Fruit fly (Drosophila melanogaster) whole organism, embryonic: Measurements from ENCODE around the gene Ankle2.

Experiments used
- Bgb ChIP-seq: fragments of 200-800 bp; sonication (Bioruptor generic); IDR thresholded peaks from 2 replicates; pipeline ENCODE4 v1.3.6; 2022; ENCODE audit warnings: missing biosample characterization, missing genetic modification characterization; ENCODE audit not compliant: partially characterized antibody
- Blimp-1 ChIP-seq: fragments of 200-800 bp; sonication (Bioruptor generic); optimal IDR thresholded peaks from 3 replicates; lab custom pipeline; 2018; ENCODE audit warnings: missing biosample characterization, missing genetic modification characterization, mild to moderate bottlenecking, moderate library complexity, missing genetic modification reagents
- BtbVII ChIP-seq: fragments of 200-800 bp; sonication (Bioruptor generic); optimal IDR thresholded peaks from 3 replicates; lab custom pipeline; 2017; ENCODE audit warnings: missing biosample characterization, mild to moderate bottlenecking, missing genetic modification characterization
- CG10366 ChIP-seq: fragments of 200-800 bp; sonication (Bioruptor generic); IDR thresholded peaks from 2 replicates; pipeline ENCODE4 v1.3.6; 2022; ENCODE audit warnings: missing biosample characterization, missing genetic modification characterization
- CG11560 ChIP-seq: fragments of 200-800 bp; sonication (Bioruptor generic); IDR thresholded peaks from 3 replicates; pipeline ENCODE4 v1.3.6; 2022; ENCODE audit warnings: missing biosample characterization, missing genetic modification characterization
- CG12071 ChIP-seq: fragments of 200-800 bp; sonication (Bioruptor generic); optimal IDR thresholded peaks from 3 replicates; lab custom pipeline; 2018; ENCODE audit warnings: missing biosample characterization, mild to moderate bottlenecking, missing genetic modification characterization
- CG1233 ChIP-seq: fragments of 200-800 bp; sonication (Bioruptor generic); optimal IDR thresholded peaks from 4 replicates; lab custom pipeline; 2018; ENCODE audit warnings: missing biosample characterization, mild to moderate bottlenecking, missing genetic modification characterization
- CG13287 ChIP-seq: fragments of 200-800 bp; sonication (Bioruptor generic); IDR thresholded peaks from 2 replicates; pipeline ENCODE4 v1.3.6; 2022; ENCODE audit warnings: missing biosample characterization, missing genetic modification characterization; ENCODE audit not compliant: partially characterized antibody
- CG13296 ChIP-seq: fragments of 200-800 bp; sonication (Bioruptor generic); optimal IDR thresholded peaks from 3 replicates; lab custom pipeline; 2018; ENCODE audit warnings: missing biosample characterization, mild to moderate bottlenecking, missing genetic modification characterization
- CG13894 ChIP-seq: fragments of 200-800 bp; sonication (Bioruptor generic); optimal IDR thresholded peaks from 3 replicates; lab custom pipeline; 2018; ENCODE audit warnings: missing biosample characterization, mild to moderate bottlenecking, missing genetic modification characterization, moderate library complexity
- CG14710 ChIP-seq: fragments of 200-800 bp; sonication (Bioruptor generic); optimal IDR thresholded peaks from 3 replicates; lab custom pipeline; 2019; ENCODE audit warnings: missing biosample characterization, mild to moderate bottlenecking, missing genetic modification characterization, moderate library complexity
- CG15269 ChIP-seq: fragments of 200-800 bp; sonication (Bioruptor generic); optimal IDR thresholded peaks from 2 replicates; lab custom pipeline; 2018; ENCODE audit warnings: missing biosample characterization, mild to moderate bottlenecking, missing genetic modification characterization, moderate library complexity
- CG16779 ChIP-seq: fragments of 200-800 bp; sonication (Bioruptor generic); IDR thresholded peaks from 2 replicates; pipeline ENCODE4 v1.3.6; 2022; ENCODE audit warnings: missing biosample characterization, missing genetic modification characterization
- CG16813 ChIP-seq: fragments of 200-800 bp; sonication (Bioruptor generic); IDR thresholded peaks from 3 replicates; pipeline ENCODE4 v1.3.6; 2022; ENCODE audit warnings: missing biosample characterization, missing genetic modification characterization; ENCODE audit not compliant: partially characterized antibody
- CG18476 ChIP-seq: fragments of 200-800 bp; sonication (Bioruptor generic); optimal IDR thresholded peaks from 2 replicates; lab custom pipeline; 2016; ENCODE audit warnings: missing biosample characterization, mild to moderate bottlenecking, missing genetic modification characterization
- CG3847 ChIP-seq: fragments of 200-800 bp; sonication (Bioruptor generic); IDR thresholded peaks from 2 replicates; pipeline ENCODE4 v1.3.6; 2022; ENCODE audit warnings: missing biosample characterization, missing genetic modification characterization
- CG4360 ChIP-seq: fragments of 200-800 bp; sonication (Bioruptor generic); IDR thresholded peaks from 2 replicates; pipeline ENCODE4 v1.3.6; 2022; ENCODE audit warnings: missing biosample characterization, missing genetic modification characterization
- CG7271 ChIP-seq: fragments of 200-800 bp; sonication (Bioruptor generic); optimal IDR thresholded peaks from 2 replicates; lab custom pipeline; 2018; ENCODE audit warnings: missing biosample characterization, mild to moderate bottlenecking, missing genetic modification characterization, moderate library complexity
- CG9797 ChIP-seq: fragments of 200-800 bp; sonication (Bioruptor generic); optimal IDR thresholded peaks from 3 replicates; lab custom pipeline; 2018; ENCODE audit warnings: missing biosample characterization, mild to moderate bottlenecking, missing genetic modification characterization
- CoRest ChIP-seq: fragments of 200-800 bp; sonication (Bioruptor generic); optimal IDR thresholded peaks from 3 replicates; lab custom pipeline; 2018; ENCODE audit warnings: missing biosample characterization, mild to moderate bottlenecking, missing genetic modification characterization, moderate library complexity
- Deaf1 ChIP-seq: fragments of 200-800 bp; optimal IDR thresholded peaks from 3 replicates; lab custom pipeline; 2019; ENCODE audit warnings: missing biosample characterization, mild to moderate bottlenecking, missing genetic modification characterization, moderate library complexity
- Dll ChIP-seq: fragments of 200-800 bp; sonication (Bioruptor generic); IDR thresholded peaks from 4 replicates; pipeline ENCODE4 v1.3.6; 2022; ENCODE audit warnings: missing biosample characterization, missing genetic modification characterization; ENCODE audit not compliant: partially characterized antibody
- Eip74EF ChIP-seq, 2 experiments: fragments of 200-800 bp in 1 of 2; fragments of >200 bp in 1 of 2; sonication (Bioruptor generic) in 1 of 2; optimal IDR thresholded peaks; 2 replicates each; lab custom pipeline; 2017 to 2019; ENCODE audit warnings: missing biosample characterization in 2 of 2, missing genetic modification characterization in 2 of 2, mild to moderate bottlenecking in 1 of 2, moderate library complexity in 1 of 2
- Gug ChIP-seq: fragments of 200-800 bp; sonication (Bioruptor generic); IDR thresholded peaks from 4 replicates; pipeline ENCODE4 v1.3.6; 2022; ENCODE audit warnings: missing biosample characterization, missing genetic modification characterization
- HHEX ChIP-seq: fragments of 200-800 bp; sonication (Bioruptor generic); optimal IDR thresholded peaks from 3 replicates; lab custom pipeline; 2017; ENCODE audit warnings: missing biosample characterization, mild to moderate bottlenecking, missing genetic modification characterization, missing genetic modification reagents
- HLHmδ ChIP-seq: fragments of 200-800 bp; sonication (Bioruptor generic); optimal IDR thresholded peaks from 2 replicates; lab custom pipeline; 2018; ENCODE audit warnings: missing biosample characterization, mild to moderate bottlenecking, missing genetic modification characterization, moderate library complexity
- NK7.1 ChIP-seq: fragments of 200-800 bp; sonication (Bioruptor generic); optimal IDR thresholded peaks from 3 replicates; lab custom pipeline; 2016; ENCODE audit warnings: missing biosample characterization, missing genetic modification characterization
- PHDP ChIP-seq: fragments of 200-800 bp; sonication (Bioruptor generic); optimal IDR thresholded peaks from 3 replicates; lab custom pipeline; 2018; ENCODE audit warnings: missing biosample characterization, mild to moderate bottlenecking, missing genetic modification characterization, moderate library complexity
- Scr ChIP-seq: fragments of 200-800 bp; sonication (Bioruptor generic); IDR thresholded peaks from 2 replicates; pipeline ENCODE4 v1.3.6; 2022; ENCODE audit warnings: missing biosample characterization, missing genetic modification characterization; ENCODE audit not compliant: partially characterized antibody
- Stat92E ChIP-seq, 3 experiments: fragments of >200 bp in 2 of 3; fragments of 200-800 bp in 1 of 3; sonication (Bioruptor generic) in 1 of 3; optimal IDR thresholded peaks; 2 replicates each; lab custom pipeline; 2017 to 2019; ENCODE audit warnings: missing biosample characterization in 3 of 3, missing genetic modification characterization in 3 of 3, mild to moderate bottlenecking in 1 of 3, moderate library complexity in 1 of 3
- Taf1 ChIP-seq: fragments of 200-800 bp; sonication (Bioruptor generic); IDR thresholded peaks from 2 replicates; pipeline ENCODE4 v1.3.6; 2022; ENCODE audit warnings: missing biosample characterization, missing genetic modification characterization
- bowl ChIP-seq: fragments of 200-800 bp; sonication (Bioruptor generic); IDR thresholded peaks from 2 replicates; pipeline ENCODE4 v1.3.6; 2022; ENCODE audit warnings: missing biosample characterization, missing genetic modification characterization
- br ChIP-seq: fragments of >200 bp; optimal IDR thresholded peaks from 2 replicates; lab custom pipeline; 2017
- bsh ChIP-seq, 2 experiments: fragments of 200-800 bp; sonication (Bioruptor generic); optimal IDR thresholded peaks; 2 replicates each; lab custom pipeline; 2017 to 2018; ENCODE audit warnings: mild to moderate bottlenecking in 2 of 2, missing biosample characterization in 2 of 2, missing genetic modification characterization in 2 of 2, moderate library complexity in 1 of 2
- ewg ChIP-seq: fragments of 200-800 bp; sonication (Bioruptor generic); optimal IDR thresholded peaks from 3 replicates; lab custom pipeline; 2017; ENCODE audit warnings: mild to moderate bottlenecking, missing biosample characterization, missing genetic modification reagents, missing genetic modification characterization
- exex ChIP-seq: fragments of 200-800 bp; sonication (Bioruptor generic); optimal IDR thresholded peaks from 4 replicates; lab custom pipeline; 2018; ENCODE audit warnings: missing biosample characterization, mild to moderate bottlenecking, missing genetic modification characterization, moderate library complexity
- grau ChIP-seq: fragments of 200-800 bp; optimal IDR thresholded peaks from 3 replicates; lab custom pipeline; 2019; ENCODE audit warnings: missing biosample characterization, mild to moderate bottlenecking, missing genetic modification characterization, moderate library complexity
- hth ChIP-seq: fragments of >200 bp; optimal IDR thresholded peaks from 2 replicates; lab custom pipeline; 2017; ENCODE audit warnings: inconsistent platforms
- mam ChIP-seq: fragments of 200-800 bp; sonication (Bioruptor generic); optimal IDR thresholded peaks from 3 replicates; lab custom pipeline; 2016; ENCODE audit warnings: missing biosample characterization, missing genetic modification characterization
- oc ChIP-seq: fragments of 200-800 bp; sonication (Bioruptor generic); optimal IDR thresholded peaks from 2 replicates; lab custom pipeline; 2018; ENCODE audit warnings: missing biosample characterization, mild to moderate bottlenecking, missing genetic modification characterization, moderate library complexity
- odd ChIP-seq: fragments of 200-800 bp; sonication (Bioruptor generic); optimal IDR thresholded peaks from 2 replicates; lab custom pipeline; 2017; ENCODE audit warnings: missing biosample characterization, mild to moderate bottlenecking, missing genetic modification characterization
- onecut ChIP-seq: fragments of 200-800 bp; sonication (Bioruptor generic); IDR thresholded peaks from 2 replicates; pipeline ENCODE4 v1.3.6; 2022; ENCODE audit warnings: missing biosample characterization, missing genetic modification characterization
- p53 ChIP-seq: fragments of 200-800 bp; sonication (Bioruptor generic); optimal IDR thresholded peaks from 2 replicates; lab custom pipeline; 2016; ENCODE audit warnings: missing biosample characterization, missing genetic modification characterization
- pb ChIP-seq: fragments of 200-800 bp; sonication (Bioruptor generic); optimal IDR thresholded peaks from 3 replicates; lab custom pipeline; 2016; ENCODE audit warnings: missing biosample characterization, missing genetic modification characterization
- rib ChIP-seq: fragments of 200-800 bp; sonication (Bioruptor generic); IDR thresholded peaks from 2 replicates; pipeline ENCODE4 v1.3.6; 2022; ENCODE audit warnings: missing biosample characterization, missing genetic modification characterization
- shn ChIP-seq: fragments of 200-800 bp; sonication (Bioruptor generic); optimal IDR thresholded peaks from 3 replicates; lab custom pipeline; 2016; ENCODE audit warnings: missing biosample characterization, missing genetic modification characterization
- so ChIP-seq: fragments of 200-800 bp; sonication (Bioruptor generic); IDR thresholded peaks from 3 replicates; pipeline ENCODE4 v1.3.6; 2022; ENCODE audit warnings: missing biosample characterization, missing genetic modification characterization
- trem ChIP-seq: fragments of 200-800 bp; optimal IDR thresholded peaks from 3 replicates; lab custom pipeline; 2019; ENCODE audit warnings: missing biosample characterization, mild to moderate bottlenecking, missing genetic modification characterization, moderate library complexity

Ankle2 gene

dm6 chrX:17627090-17627992 lies 48.3 kb upstream of the Ankle2 start, which contains the start of gene stas (continued):
- TF ChIP-seq CG10366 (GFP tag; lab: Robert Waterston, UW) (no peak), NK7.1 (GFP tag; lab: Kevin White, UChicago) (no peak), pb (GFP tag; lab: Kevin White, UChicago) (no peak), CG14710 (tag; lab: Kevin White, UChicago) (peak; percentile 56), Scr (GFP tag; lab: Robert Waterston, UW) (no peak; the same call in 1 of the 2 replicates), Stat92E (GFP tag; optimal IDR thresholded peaks at IDR 0.05; lab: Kevin White, UChicago) (peak in 1 of 3 experiments; percentile 14), CG9797 (GFP tag; lab: Kevin White, UChicago) (peak; percentile 83), CG13287 (GFP tag; lab: Robert Waterston, UW) (peak; percentile 29; the same call in 1 of the 2 replicates), CG15269 (peak; percentile 29), CG1233 (peak; percentile 11), bowl (GFP tag; lab: Robert Waterston, UW) (no peak), trem (peak; percentile 7), mam (GFP tag; lab: Kevin White, UChicago) (no peak), CG16813 (GFP tag; lab: Robert Waterston, UW) (0 out of 3 replicates have a peak, but pooled peaks have one; percentile 7), Blimp-1 (no peak), CG18476 (GFP tag; lab: Kevin White, UChicago) (no peak), onecut (GFP tag; lab: Robert Waterston, UW) (peak; percentile 61), CG3847 (no peak), CG7271 (tag; lab: Kevin White, UChicago) (no peak), CG12071 (GFP tag; lab: Kevin White, UChicago) (no peak), bsh (GFP tag; optimal IDR thresholded peaks at IDR 0.05; lab: Kevin White, UChicago) (no peak), Dll (GFP tag; lab: Robert Waterston, UW) (no peak), BtbVII (GFP tag; lab: Kevin White, UChicago) (peak; percentile 32), exex (tag; lab: Kevin White, UChicago) (peak; percentile 40), CG11560 (tag; lab: Robert Waterston, UW) (no peak), oc (no peak), Deaf1 (tag; lab: Kevin White, UChicago) (no peak), odd (GFP tag; lab: Kevin White, UChicago) (peak; percentile 10), Bgb (peak; percentile 53; the same call in 1 of the 2 replicates), HLHmδ (no peak), ewg (no peak), CoRest (tag; lab: Kevin White, UChicago) (peak; percentile 9), rib (GFP tag; lab: Robert Waterston, UW) (no peak), CG13894 (tag; lab: Kevin White, UChicago) (peak; percentile 34), CG4360 (GFP tag; lab: Robert Waterston, UW) (no peak), PHDP (peak; percentile 34), CG13296 (GFP tag; lab: Kevin White, UChicago) (peak; percentile 36), Eip74EF (GFP tag; optimal IDR thresholded peaks at IDR 0.05; lab: Kevin White, UChicago) (peak in 1 of 2 experiments; percentile 38), br (lab: Kevin White, UChicago) (no peak), hth (lab: Kevin White, UChicago) (no peak), p53 (GFP tag; lab: Kevin White, UChicago) (no peak), grau (peak; percentile 11), HHEX (GFP tag; lab: Kevin White, UChicago) (peak; percentile 11), shn (GFP tag; lab: Kevin White, UChicago) (no peak), Gug (GFP tag; lab: Robert Waterston, UW) (no peak), so (GFP tag; lab: Robert Waterston, UW) (no peak), Taf1 (GFP tag; lab: Robert Waterston, UW) (no peak), CG16779 (GFP tag; lab: Robert Waterston, UW) (no peak)
